Fruit fly (Drosophila melanogaster) whole organism, wandering third instar larva: ENCODE results near the gene Klp64D.

ENCODE experiments used
- CG32264 ChIP-seq: fragments of 200-800 bp; sonication (Bioruptor generic); optimal IDR thresholded peaks from 2 replicates; lab custom pipeline; 2016; ENCODE audit warnings: missing biosample characterization, missing genetic modification characterization
- GATAd ChIP-seq: sonication (Bioruptor generic); optimal IDR thresholded peaks from 2 replicates; lab custom pipeline; 2016; ENCODE audit warnings: missing biosample characterization, missing genetic modification characterization
- Hr83 ChIP-seq: fragments of 200-300 bp; sonication (Bioruptor generic); optimal IDR thresholded peaks from 2 replicates; lab custom pipeline; 2016; ENCODE audit warnings: missing biosample characterization, mild to moderate bottlenecking, missing genetic modification characterization, moderate library complexity; ENCODE audit not compliant: poor library complexity, severe bottlenecking
- Myc ChIP-seq: fragments of >200 bp; optimal IDR thresholded peaks from 2 replicates; lab custom pipeline; 2017
- N ChIP-seq: fragments of >200 bp; optimal IDR thresholded peaks from 2 replicates; lab custom pipeline; 2018; ENCODE audit warnings: missing biosample characterization, missing external identifiers, missing genetic modification characterization
- OdsH ChIP-seq: fragments of 200-800 bp; sonication (Bioruptor generic); optimal IDR thresholded peaks from 2 replicates; lab custom pipeline; 2016; ENCODE audit warnings: missing biosample characterization, mild to moderate bottlenecking, missing genetic modification characterization
- lola ChIP-seq: fragments of >200 bp; optimal IDR thresholded peaks from 2 replicates; lab custom pipeline; 2017; ENCODE audit warnings: missing biosample characterization, missing genetic modification characterization
- pan ChIP-seq: fragments of >200 bp; optimal IDR thresholded peaks from 2 replicates; lab custom pipeline; 2017
- psq ChIP-seq: fragments of 200-800 bp; sonication (Bioruptor generic); optimal IDR thresholded peaks from 3 replicates; lab custom pipeline; 2017; ENCODE audit warnings: missing biosample characterization, mild to moderate bottlenecking, missing genetic modification characterization, moderate library complexity
- sage ChIP-seq: fragments of 200-800 bp; sonication (Bioruptor generic); optimal IDR thresholded peaks from 2 replicates; lab custom pipeline; 2016; ENCODE audit warnings: missing biosample characterization, mild to moderate bottlenecking, missing genetic modification characterization
- tai ChIP-seq: sonication (Bioruptor generic); optimal IDR thresholded peaks from 2 replicates; lab custom pipeline; 2016; ENCODE audit warnings: missing biosample characterization, missing genetic modification characterization
- usp ChIP-seq: fragments of >200 bp; optimal IDR thresholded peaks from 2 replicates; lab custom pipeline; 2017; ENCODE audit warnings: missing biosample characterization, missing genetic modification characterization

DNA sequence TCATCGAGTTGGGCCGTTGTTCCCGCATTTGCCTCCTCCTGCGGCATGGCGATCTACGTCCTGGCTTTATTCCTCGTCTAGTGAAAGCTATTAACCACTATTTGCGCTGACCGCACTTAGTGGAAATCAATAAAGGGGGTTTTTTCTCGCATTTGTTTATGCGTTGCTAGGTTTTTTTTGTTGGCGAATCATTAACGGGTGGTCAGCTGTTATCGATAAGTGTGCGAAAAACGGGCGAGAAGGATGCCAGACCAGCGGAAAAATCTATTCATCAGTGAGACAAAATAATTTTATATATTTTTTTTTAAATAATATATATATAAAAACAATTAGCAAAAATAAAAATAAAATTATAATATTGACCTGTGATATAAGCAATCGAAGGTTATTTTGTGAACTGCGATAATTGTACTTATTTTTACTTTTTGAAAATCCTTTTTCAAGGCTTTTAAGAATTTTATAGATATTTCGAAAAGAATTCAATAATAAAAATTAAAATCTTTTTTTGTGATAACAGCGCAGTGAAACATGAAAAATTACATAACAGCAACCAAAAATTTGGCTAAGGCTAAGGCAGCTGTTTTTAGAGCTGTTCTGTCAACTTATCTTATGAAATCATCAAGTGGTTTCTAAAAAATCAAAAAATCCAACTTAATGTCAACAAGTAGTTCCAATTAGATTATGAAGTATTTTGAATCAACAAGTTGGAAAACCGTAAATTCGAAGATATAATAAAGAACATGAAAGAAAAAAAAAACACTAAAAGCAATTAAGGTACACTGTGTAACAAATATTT, at the start of gene Klp64D:
- no peak for TF ChIP-seq Myc (lab: Kevin White, UChicago)
- no peak for TF ChIP-seq N (GFP tag; lab: Kevin White, UChicago)
- TF ChIP-seq GATAd (GFP tag; lab: Kevin White, UChicago): no peak
- no peak for TF ChIP-seq usp
- no peak for TF ChIP-seq pan (lab: Kevin White, UChicago)
- TF ChIP-seq lola (GFP tag; lab: Kevin White, UChicago): no peak
- TF ChIP-seq psq (GFP tag; lab: Kevin White, UChicago): no peak
- no peak for TF ChIP-seq OdsH
- TF ChIP-seq tai (GFP tag; lab: Kevin White, UChicago): no peak
- TF ChIP-seq CG32264 (GFP tag; lab: Kevin White, UChicago): no peak
- no peak for TF ChIP-seq sage
- no peak for TF ChIP-seq Hr83 (GFP tag; lab: Kevin White, UChicago)
